Worm (Caenorhabditis elegans): ENCODE results near the gene C49F8.1.

DNA sequence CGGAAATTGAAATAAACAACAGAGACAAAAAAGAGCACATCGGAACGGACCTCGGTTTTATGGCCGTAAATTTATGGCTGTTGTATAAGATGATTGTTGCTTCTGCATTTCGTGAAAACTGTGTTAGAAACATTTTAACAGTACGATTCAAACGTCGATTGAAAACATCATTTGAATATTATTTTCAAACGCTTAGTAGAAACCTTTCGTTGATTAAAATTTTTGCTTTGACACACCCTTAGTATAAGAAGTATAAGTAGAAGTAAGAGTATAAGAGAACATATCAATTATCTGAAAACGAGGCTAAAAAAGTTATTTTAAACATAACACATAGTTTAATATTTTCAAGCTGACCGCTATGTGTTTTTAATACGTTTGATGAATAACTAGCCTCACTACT lies 19.9 kb upstream of the C49F8.1 start:
- TF ChIP-seq jun-1 (tag; optimal IDR thresholded peaks at IDR 0.05) (no peak), nhr-11 (tag; optimal IDR thresholded peaks at IDR 0.05) (no peak), F49E8.2 (tag; optimal IDR thresholded peaks at IDR 0.05; ENCODE audit: borderline replicate concordance) (no peak), nhr-28 (tag; optimal IDR thresholded peaks at IDR 0.05) (no peak), hmg-1.1 (GFP tag; IDR thresholded peaks at IDR 0.05) (no peak)

Measured in whole organism, L4 larva.